In the genomic region with DNA sequence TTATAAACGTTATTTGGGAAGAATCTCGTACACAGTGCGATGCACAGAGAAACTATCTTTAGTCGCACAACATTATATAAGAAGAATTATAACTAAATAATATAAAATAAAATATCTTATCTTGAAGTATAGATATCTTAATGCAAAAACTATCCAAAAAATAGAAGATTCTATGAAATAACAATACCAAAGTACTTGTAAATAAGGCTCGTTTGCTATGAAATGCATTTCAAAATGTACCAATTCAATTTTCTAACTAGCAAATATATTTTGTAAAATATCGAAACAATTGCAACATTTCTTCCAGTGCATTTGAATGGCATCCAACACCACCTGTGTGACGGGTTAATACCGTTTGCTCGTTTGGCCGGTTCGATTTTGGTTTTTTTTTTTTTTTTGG, we compare ENCODE assay signal across 1 fruit fly cellular context.
A peak's percentile ranks its signal among the peaks of the same experiment; 100 is the strongest.
TF ChIP-seq lines count a peak whose summit lies in the region.

No protein-coding gene starts in this region.

TF ChIP-seq in whole organism, embryonic, 481 proteins besides CTCF, POLR2A, EP300 and RAD21 (continued from another document):
- no peak for TF ChIP-seq dmrt11E (tag; optimal IDR thresholded peaks at IDR 0.05; lab: Kevin White, UChicago)
- no peak for TF ChIP-seq Lpt (GFP tag; optimal IDR thresholded peaks at IDR 0.05; lab: Kevin White, UChicago)
- no peak for TF ChIP-seq Dek (tag; optimal IDR thresholded peaks at IDR 0.05; lab: Kevin White, UChicago)
- no peak for TF ChIP-seq pnt (GFP tag; optimal IDR thresholded peaks at IDR 0.05; lab: Kevin White, UChicago)
- TF ChIP-seq gro (GFP tag; optimal IDR thresholded peaks at IDR 0.05; lab: Kevin White, UChicago) = no peak
- no peak; the same call in 1 of the 2 replicates for TF ChIP-seq vvl (GFP tag; IDR thresholded peaks at IDR 0.05; lab: Robert Waterston, UW)
- no peak for TF ChIP-seq trh (GFP tag; optimal IDR thresholded peaks at IDR 0.05; lab: Kevin White, UChicago)
- TF ChIP-seq Sox102F (GFP tag; optimal IDR thresholded peaks at IDR 0.05; lab: Kevin White, UChicago) = no peak
- no peak for TF ChIP-seq CG16863 (GFP tag; optimal IDR thresholded peaks at IDR 0.05; lab: Kevin White, UChicago)
- TF ChIP-seq CG2199 (GFP tag; IDR thresholded peaks at IDR 0.05; lab: Robert Waterston, UW) = no peak
- TF ChIP-seq dan (GFP tag; IDR thresholded peaks at IDR 0.05; lab: Robert Waterston, UW) = no peak
- TF ChIP-seq hth (optimal IDR thresholded peaks at IDR 0.05; lab: Kevin White, UChicago) = no peak
- TF ChIP-seq BEAF-32 (GFP tag; optimal IDR thresholded peaks at IDR 0.05; lab: Kevin White, UChicago) = no peak
- peak; percentile 15 for TF ChIP-seq fd96Cb (tag; optimal IDR thresholded peaks at IDR 0.05; lab: Kevin White, UChicago)
- no peak for TF ChIP-seq CG2875 (GFP tag; optimal IDR thresholded peaks at IDR 0.05; lab: Kevin White, UChicago)
- peak; percentile 58 for TF ChIP-seq CG18262 (tag; optimal IDR thresholded peaks at IDR 0.05; lab: Kevin White, UChicago)
- no peak for TF ChIP-seq Tbp (GFP tag; optimal IDR thresholded peaks at IDR 0.05; lab: Kevin White, UChicago)
- no peak for TF ChIP-seq aop (GFP tag; IDR thresholded peaks at IDR 0.05; lab: Robert Waterston, UW)
- no peak for TF ChIP-seq btn (GFP tag; optimal IDR thresholded peaks at IDR 0.05; lab: Kevin White, UChicago)
- TF ChIP-seq CG34376 (GFP tag; optimal IDR thresholded peaks at IDR 0.05; lab: Kevin White, UChicago) = no peak
- TF ChIP-seq CG18619 (GFP tag; optimal IDR thresholded peaks at IDR 0.05; lab: Kevin White, UChicago) = peak; percentile 20
- TF ChIP-seq psq (GFP tag; optimal IDR thresholded peaks at IDR 0.05; lab: Kevin White, UChicago) = no peak
- no peak for TF ChIP-seq GATAe (GFP tag; conservative IDR thresholded peaks at IDR 0.05; lab: Robert Waterston, UW)
- TF ChIP-seq CG10565 (GFP tag; optimal IDR thresholded peaks at IDR 0.05; lab: Kevin White, UChicago) = no peak
- TF ChIP-seq CG15514 (GFP tag; optimal IDR thresholded peaks at IDR 0.05; lab: Kevin White, UChicago) = no peak
- no peak for TF ChIP-seq Rx (GFP tag; IDR thresholded peaks at IDR 0.05; lab: Robert Waterston, UW)
- peak; percentile 14; the same call in 1 of the 2 replicates for TF ChIP-seq CG10366 (GFP tag; IDR thresholded peaks at IDR 0.05; lab: Robert Waterston, UW)
- peak; percentile 10 for TF ChIP-seq CG1602 (GFP tag; optimal IDR thresholded peaks at IDR 0.05; lab: Kevin White, UChicago)
- no peak for TF ChIP-seq CHES-1-like (GFP tag; optimal IDR thresholded peaks at IDR 0.05; lab: Kevin White, UChicago)
- TF ChIP-seq Max (GFP tag; optimal IDR thresholded peaks at IDR 0.05; lab: Kevin White, UChicago) = no peak
- no peak for TF ChIP-seq Antp (GFP tag; optimal IDR thresholded peaks at IDR 0.05; lab: Kevin White, UChicago)
- no peak for TF ChIP-seq slou (GFP tag; optimal IDR thresholded peaks at IDR 0.05; lab: Kevin White, UChicago)
- no peak for TF ChIP-seq zen (tag; optimal IDR thresholded peaks at IDR 0.05; lab: Kevin White, UChicago)
- TF ChIP-seq fd64A (GFP tag; optimal IDR thresholded peaks at IDR 0.05; lab: Kevin White, UChicago) = no peak
- no peak for TF ChIP-seq Kr (GFP tag; optimal IDR thresholded peaks at IDR 0.05; lab: Kevin White, UChicago)
- no peak for TF ChIP-seq rib (GFP tag; IDR thresholded peaks at IDR 0.05; lab: Robert Waterston, UW)
- no peak for TF ChIP-seq CG18764 (GFP tag; optimal IDR thresholded peaks at IDR 0.05; lab: Kevin White, UChicago)
- TF ChIP-seq Gug (GFP tag; IDR thresholded peaks at IDR 0.05; lab: Robert Waterston, UW) = no peak
- TF ChIP-seq vfl (GFP tag; optimal IDR thresholded peaks at IDR 0.05; lab: Kevin White, UChicago) = no peak
- no peak for TF ChIP-seq Optix (GFP tag; IDR thresholded peaks at IDR 0.05; lab: Robert Waterston, UW)
- peak; percentile 9 for TF ChIP-seq CG13296 (GFP tag; optimal IDR thresholded peaks at IDR 0.05; lab: Kevin White, UChicago)
- no peak for TF ChIP-seq B-H1 (GFP tag; IDR thresholded peaks at IDR 0.05; lab: Robert Waterston, UW)
- TF ChIP-seq Dfd (GFP tag; optimal IDR thresholded peaks at IDR 0.05; lab: Kevin White, UChicago) = no peak
- no peak for TF ChIP-seq CG32767 (GFP tag; IDR thresholded peaks at IDR 0.05; lab: Robert Waterston, UW)
- TF ChIP-seq nmo (GFP tag; optimal IDR thresholded peaks at IDR 0.05; lab: Kevin White, UChicago) = peak; percentile 28
- no peak for TF ChIP-seq grn (GFP tag; optimal IDR thresholded peaks at IDR 0.05; lab: Kevin White, UChicago)
- no peak for TF ChIP-seq Ssrp (tag; optimal IDR thresholded peaks at IDR 0.05; lab: Kevin White, UChicago)
- no peak for TF ChIP-seq ap (GFP tag; IDR thresholded peaks at IDR 0.05; lab: Robert Waterston, UW)
- peak; percentile 24 for TF ChIP-seq CG10267 (tag; optimal IDR thresholded peaks at IDR 0.05; lab: Kevin White, UChicago)
- no peak for TF ChIP-seq prd (optimal IDR thresholded peaks at IDR 0.05; lab: Kevin White, UChicago)
- no peak for TF ChIP-seq prd (GFP tag; IDR thresholded peaks at IDR 0.05; lab: Robert Waterston, UW)
- TF ChIP-seq toy (GFP tag; IDR thresholded peaks at IDR 0.05; lab: Robert Waterston, UW) = no peak
- no peak for TF ChIP-seq Poxn (GFP tag; IDR thresholded peaks at IDR 0.05; lab: Robert Waterston, UW)
- TF ChIP-seq CG10274 (GFP tag; optimal IDR thresholded peaks at IDR 0.05; lab: Kevin White, UChicago) = no peak
- no peak for TF ChIP-seq CG12219 (GFP tag; optimal IDR thresholded peaks at IDR 0.05; lab: Kevin White, UChicago)
- no peak for TF ChIP-seq Fer2 (tag; optimal IDR thresholded peaks at IDR 0.05; lab: Kevin White, UChicago)
- no peak for TF ChIP-seq CG1603 (tag; optimal IDR thresholded peaks at IDR 0.05; lab: Kevin White, UChicago)
- TF ChIP-seq eve (GFP tag; optimal IDR thresholded peaks at IDR 0.05; lab: Kevin White, UChicago) = no peak
- TF ChIP-seq ash1 (GFP tag; optimal IDR thresholded peaks at IDR 0.05; lab: Kevin White, UChicago) = no peak
- TF ChIP-seq Oli (tag; optimal IDR thresholded peaks at IDR 0.05; lab: Kevin White, UChicago) = peak; percentile 34
- no peak for TF ChIP-seq ssp (GFP tag; IDR thresholded peaks at IDR 0.05; lab: Robert Waterston, UW)
- TF ChIP-seq CG10654 (GFP tag; optimal IDR thresholded peaks at IDR 0.05; lab: Kevin White, UChicago) = no peak
- TF ChIP-seq Blimp-1 (GFP tag; optimal IDR thresholded peaks at IDR 0.05; lab: Kevin White, UChicago) = peak; percentile 26
- no peak for TF ChIP-seq CG7786 (GFP tag; optimal IDR thresholded peaks at IDR 0.05; lab: Kevin White, UChicago)
- TF ChIP-seq Nf-YC (tag; optimal IDR thresholded peaks at IDR 0.05; lab: Kevin White, UChicago) = peak; percentile 6
- no peak for TF ChIP-seq ewg (GFP tag; optimal IDR thresholded peaks at IDR 0.05; lab: Kevin White, UChicago)
- no peak for TF ChIP-seq Hr39 (optimal IDR thresholded peaks at IDR 0.05; lab: Kevin White, UChicago)
- TF ChIP-seq ato (GFP tag; IDR thresholded peaks at IDR 0.05; lab: Robert Waterston, UW; ENCODE audit: partially characterized antibody) = no peak
- no peak for TF ChIP-seq trem (tag; optimal IDR thresholded peaks at IDR 0.05; lab: Kevin White, UChicago)
- no peak for TF ChIP-seq CG7271 (tag; optimal IDR thresholded peaks at IDR 0.05; lab: Kevin White, UChicago)
- TF ChIP-seq D19A (tag; optimal IDR thresholded peaks at IDR 0.05; lab: Kevin White, UChicago) = peak; percentile 42
- TF ChIP-seq CG10462 (GFP tag; optimal IDR thresholded peaks at IDR 0.05; lab: Kevin White, UChicago) = no peak
- no peak for TF ChIP-seq shn (GFP tag; optimal IDR thresholded peaks at IDR 0.05; lab: Kevin White, UChicago)
- TF ChIP-seq gcm2 (GFP tag; optimal IDR thresholded peaks at IDR 0.05; lab: Kevin White, UChicago) = no peak
- TF ChIP-seq stc (GFP tag; IDR thresholded peaks at IDR 0.05; lab: Robert Waterston, UW) = no peak
- peak; percentile 39; the same call in 1 of the 2 replicates for TF ChIP-seq CG6689 (GFP tag; IDR thresholded peaks at IDR 0.05; lab: Robert Waterston, UW)
- TF ChIP-seq E2f2 (GFP tag; IDR thresholded peaks at IDR 0.05; lab: Robert Waterston, UW) = 0 out of 2 replicates have a peak, but pooled peaks have one; percentile 15
- peak; percentile 27; the same call in 1 of the 3 replicates for TF ChIP-seq tgo (GFP tag; IDR thresholded peaks at IDR 0.05; lab: Robert Waterston, UW)
- TF ChIP-seq grau (tag; optimal IDR thresholded peaks at IDR 0.05; lab: Kevin White, UChicago) = peak; percentile 56
- no peak for TF ChIP-seq CG16813 (GFP tag; IDR thresholded peaks at IDR 0.05; lab: Robert Waterston, UW; ENCODE audit: partially characterized antibody)
- TF ChIP-seq onecut (GFP tag; IDR thresholded peaks at IDR 0.05; lab: Robert Waterston, UW) = no peak
- peak; percentile 28 for TF ChIP-seq phol (tag; optimal IDR thresholded peaks at IDR 0.05; lab: Kevin White, UChicago)
- 0 out of 2 replicates have a peak, but pooled peaks have one; percentile 22 for TF ChIP-seq Rfx (GFP tag; IDR thresholded peaks at IDR 0.05; lab: Robert Waterston, UW)
- no peak for TF ChIP-seq CG17612 (GFP tag; IDR thresholded peaks at IDR 0.05; lab: Robert Waterston, UW)
- TF ChIP-seq unpg (GFP tag; optimal IDR thresholded peaks at IDR 0.05; lab: Kevin White, UChicago) = peak; percentile 20
- TF ChIP-seq inv (GFP tag; IDR thresholded peaks at IDR 0.05; lab: Robert Waterston, UW; ENCODE audit: partially characterized antibody) = no peak
- TF ChIP-seq CG9932 (GFP tag; IDR thresholded peaks at IDR 0.05; lab: Robert Waterston, UW) = peak; percentile 47; the same call in 1 of the 2 replicates
- TF ChIP-seq sug (tag; optimal IDR thresholded peaks at IDR 0.05; lab: Kevin White, UChicago) = no peak
- TF ChIP-seq dmrt99B (tag; optimal IDR thresholded peaks at IDR 0.05; lab: Kevin White, UChicago) = peak; percentile 32
- TF ChIP-seq fd102C (GFP tag; optimal IDR thresholded peaks at IDR 0.05; lab: Kevin White, UChicago) = no peak
- no peak for TF ChIP-seq Sry-β (GFP tag; optimal IDR thresholded peaks at IDR 0.05; lab: Kevin White, UChicago)
- TF ChIP-seq CG6765 (GFP tag; optimal IDR thresholded peaks at IDR 0.05; lab: Kevin White, UChicago) = no peak
- TF ChIP-seq Abd-B (GFP tag; optimal IDR thresholded peaks at IDR 0.05; lab: Kevin White, UChicago) = no peak
- peak; percentile 40 for TF ChIP-seq CG2712 (tag; optimal IDR thresholded peaks at IDR 0.05; lab: Kevin White, UChicago)
- no peak for TF ChIP-seq Usf (GFP tag; optimal IDR thresholded peaks at IDR 0.05; lab: Kevin White, UChicago)
- no peak for TF ChIP-seq CG12155 (GFP tag; optimal IDR thresholded peaks at IDR 0.05; lab: Kevin White, UChicago)
- no peak for TF ChIP-seq caup (GFP tag; optimal IDR thresholded peaks at IDR 0.05; lab: Kevin White, UChicago; ENCODE audit: severe bottlenecking)
- TF ChIP-seq Lhr (GFP tag; optimal IDR thresholded peaks at IDR 0.05; lab: Kevin White, UChicago) = no peak
- TF ChIP-seq CG5180 (GFP tag; optimal IDR thresholded peaks at IDR 0.05; lab: Kevin White, UChicago) = no peak
- TF ChIP-seq Dad (GFP tag; optimal IDR thresholded peaks at IDR 0.05; lab: Kevin White, UChicago) = no peak
- no peak for TF ChIP-seq CG8944 (GFP tag; optimal IDR thresholded peaks at IDR 0.05; lab: Kevin White, UChicago)
- peak; percentile 26 for TF ChIP-seq bcd (GFP tag; optimal IDR thresholded peaks at IDR 0.05; lab: Kevin White, UChicago)
- peak; percentile 28 for TF ChIP-seq PHDP (tag; optimal IDR thresholded peaks at IDR 0.05; lab: Kevin White, UChicago)
- no peak for TF ChIP-seq chinmo (GFP tag; IDR thresholded peaks at IDR 0.05; lab: Robert Waterston, UW; ENCODE audit: partially characterized antibody)
- no peak for TF ChIP-seq jumu (GFP tag; optimal IDR thresholded peaks at IDR 0.05; lab: Kevin White, UChicago)
- TF ChIP-seq eyg (GFP tag; optimal IDR thresholded peaks at IDR 0.05; lab: Kevin White, UChicago) = no peak
- TF ChIP-seq Hmr (GFP tag; optimal IDR thresholded peaks at IDR 0.05; lab: Kevin White, UChicago) = no peak
- no peak for TF ChIP-seq tio (GFP tag; optimal IDR thresholded peaks at IDR 0.05; lab: Kevin White, UChicago)
- no peak for TF ChIP-seq Fer3 (tag; optimal IDR thresholded peaks at IDR 0.05; lab: Kevin White, UChicago)
- no peak for TF ChIP-seq Doc2 (GFP tag; IDR thresholded peaks at IDR 0.05; lab: Robert Waterston, UW)
- no peak for TF ChIP-seq Doc3 (GFP tag; IDR thresholded peaks at IDR 0.05; lab: Robert Waterston, UW; ENCODE audit: partially characterized antibody)
- no peak for TF ChIP-seq CG4328 (GFP tag; optimal IDR thresholded peaks at IDR 0.05; lab: Kevin White, UChicago)
- TF ChIP-seq CG17361 (GFP tag; IDR thresholded peaks at IDR 0.05; lab: Robert Waterston, UW) = peak; percentile 43; the same call in 1 of the 3 replicates
- no peak for TF ChIP-seq CG2889 (GFP tag; IDR thresholded peaks at IDR 0.05; lab: Robert Waterston, UW)
- TF ChIP-seq klu (GFP tag; IDR thresholded peaks at IDR 0.05; lab: Robert Waterston, UW) = no peak
- no peak; the same call in 2 of the 3 replicates for TF ChIP-seq CG11695 (GFP tag; IDR thresholded peaks at IDR 0.05; lab: Robert Waterston, UW)
